Worm (Caenorhabditis elegans): ENCODE data around the gene exo-1.

Gene exo-1

DNA sequence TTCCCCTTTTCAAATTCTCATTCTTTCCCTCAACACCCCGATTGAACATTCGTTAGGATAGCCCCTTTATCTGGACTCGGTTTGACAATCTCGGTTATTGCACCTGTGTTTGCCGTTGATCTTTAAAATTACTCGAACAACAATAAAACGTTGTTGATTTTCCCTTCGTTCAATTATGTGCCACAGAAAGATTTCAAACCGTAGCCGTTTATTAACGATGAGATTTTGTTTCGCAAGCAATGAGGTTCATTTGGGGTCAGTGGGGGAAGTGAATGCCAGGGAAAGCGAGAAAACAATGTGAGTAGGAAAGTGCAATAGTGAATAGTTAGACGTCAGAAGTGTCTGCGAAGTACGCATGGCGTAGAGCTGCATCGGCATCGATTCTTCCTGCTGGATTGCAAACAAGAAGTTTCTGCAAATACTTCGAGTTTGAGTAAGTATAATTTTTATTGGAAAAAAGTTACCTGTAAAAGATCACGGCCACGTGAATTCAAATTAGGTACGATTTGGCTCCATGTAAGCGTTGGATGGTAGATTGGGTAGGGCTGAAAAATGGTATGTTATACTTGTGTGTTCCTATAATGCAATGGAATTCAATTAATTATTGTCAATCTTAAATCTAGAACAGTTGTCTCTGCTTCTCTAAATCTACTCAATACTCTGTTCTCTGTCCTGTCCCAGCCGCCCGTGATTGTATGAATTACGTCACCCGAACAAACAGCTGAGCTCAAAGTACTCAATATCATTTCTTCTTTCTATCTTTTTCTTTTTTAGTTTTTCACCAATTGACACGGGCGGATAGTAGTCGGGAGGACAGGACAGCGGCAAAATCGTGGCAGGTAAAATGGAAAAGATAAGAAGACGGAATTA is 41.4 kb downstream of the exo-1 start, which contains the start of gene kel-3 (continued):
- TF ChIP-seq dmd-6 (GFP tag; IDR thresholded peaks at IDR 0.05) = peak; percentile 88
- peak; percentile 88 for TF ChIP-seq mep-1 (tag; optimal IDR thresholded peaks at IDR 0.05)
- TF ChIP-seq fkh-10 (GFP tag; optimal IDR thresholded peaks at IDR 0.05) = no peak
- TF ChIP-seq ceh-82 (tag; optimal IDR thresholded peaks at IDR 0.05) = no peak
- peak; percentile 81 for TF ChIP-seq lin-1 (GFP tag; IDR thresholded peaks at IDR 0.05)
- peak; percentile 24 to 47 for TF ChIP-seq mdl-1 (tag; optimal IDR thresholded peaks at IDR 0.05)
- TF ChIP-seq nhr-76 (tag; optimal IDR thresholded peaks at IDR 0.05) = no peak
- TF ChIP-seq dmd-9 (GFP tag; IDR thresholded peaks at IDR 0.05) = peak; percentile 67
- no peak for TF ChIP-seq zag-1 (tag; optimal IDR thresholded peaks at IDR 0.05)
- peak; percentile 70 for TF ChIP-seq egl-43 (GFP tag; IDR thresholded peaks at IDR 0.05)
- no peak for TF ChIP-seq R02D3.7 (tag; optimal IDR thresholded peaks at IDR 0.05)
- TF ChIP-seq D1046.2 (GFP tag; IDR thresholded peaks at IDR 0.05) = peak; percentile 67; the same call in 1 of the 2 replicates
- TF ChIP-seq unc-62 (GFP tag; optimal IDR thresholded peaks at IDR 0.05 in 1 of 2) = peak in 1 of 2 experiments; percentile 91
- TF ChIP-seq unc-62 (tag; optimal IDR thresholded peaks at IDR 0.05) = no peak
- TF ChIP-seq snpc-1.2 (GFP tag; IDR thresholded peaks at IDR 0.05) = peak; percentile 72
- peak; percentile 30 for TF ChIP-seq zfp-2 (tag; optimal IDR thresholded peaks at IDR 0.05)
- TF ChIP-seq pqm-1 (tag; optimal IDR thresholded peaks at IDR 0.05) = peak; percentile 93
- no peak for TF ChIP-seq ZK337.2 (GFP tag; IDR thresholded peaks at IDR 0.05)
- TF ChIP-seq lin-15B (tag; optimal IDR thresholded peaks at IDR 0.05) = peak; percentile 11
- no peak; the same call in 1 of the 2 replicates for TF ChIP-seq nhr-41 (GFP tag; IDR thresholded peaks at IDR 0.05)
- peak; percentile 70 for TF ChIP-seq tra-1 (GFP tag; IDR thresholded peaks at IDR 0.05)
- peak; percentile 96 for TF ChIP-seq zfp-3 (GFP tag; conservative IDR thresholded peaks at IDR 0.05)
- TF ChIP-seq ceh-62 (tag; optimal IDR thresholded peaks at IDR 0.05) = no peak
- peak; percentile 89 for TF ChIP-seq unc-130 (GFP tag; optimal IDR thresholded peaks at IDR 0.05)
- peak; percentile 34; the same call in 1 of the 2 replicates for TF ChIP-seq daf-8 (GFP tag; IDR thresholded peaks at IDR 0.05)
- no peak for TF ChIP-seq mxl-2 (GFP tag; conservative IDR thresholded peaks at IDR 0.05)
- peak; percentile 69 for TF ChIP-seq nhr-10 (tag; optimal IDR thresholded peaks at IDR 0.05)
- peak; percentile 65 for TF ChIP-seq T20F7.1 (GFP tag; optimal IDR thresholded peaks at IDR 0.05)
- no peak for TF ChIP-seq tag-97 (GFP tag; IDR thresholded peaks at IDR 0.05)
- peak; percentile 76 for TF ChIP-seq F10B5.3 (tag; optimal IDR thresholded peaks at IDR 0.05)
- TF ChIP-seq ceh-44 (GFP tag; IDR thresholded peaks at IDR 0.05) = peak; percentile 6; the same call in 1 of the 2 replicates
- TF ChIP-seq arid-1 (GFP tag; conservative IDR thresholded peaks at IDR 0.05) = peak; percentile 86
- no peak for TF ChIP-seq F44E2.7 (GFP tag; IDR thresholded peaks at IDR 0.05)
- peak in 1 of 2 experiments; percentile 81; a peak in 2 of 4 replicates for TF ChIP-seq madf-5 (GFP tag; IDR thresholded peaks at IDR 0.05)
- TF ChIP-seq ztf-7 (tag; optimal IDR thresholded peaks at IDR 0.05) = no peak
- peak; percentile 67; the same call in 1 of the 2 replicates for TF ChIP-seq hmg-1.1 (GFP tag; IDR thresholded peaks at IDR 0.05)
- TF ChIP-seq Y5F2A.4 (GFP tag; optimal IDR thresholded peaks at IDR 0.05) = peak; percentile 78
- peak; percentile 92 for TF ChIP-seq F49E8.2 (tag; optimal IDR thresholded peaks at IDR 0.05; ENCODE audit: borderline replicate concordance)
- peak; percentile 90 for TF ChIP-seq nhr-102 (tag; optimal IDR thresholded peaks at IDR 0.05)
- TF ChIP-seq lim-7 (GFP tag; IDR thresholded peaks at IDR 0.05) = no peak; the same call in none of the 2 replicates
- TF ChIP-seq lin-13 (GFP tag; optimal IDR thresholded peaks at IDR 0.05) = peak; percentile 82
- peak; percentile 44 for TF ChIP-seq rbr-2 (tag; optimal IDR thresholded peaks at IDR 0.05)
- TF ChIP-seq set-16 (GFP tag; IDR thresholded peaks at IDR 0.05) = no peak
- peak; percentile 84 for TF ChIP-seq duxl-1 (tag; optimal IDR thresholded peaks at IDR 0.05; ENCODE audit: poor library complexity)
- TF ChIP-seq lin-38 (GFP tag; IDR thresholded peaks at IDR 0.05) = peak; percentile 80
- peak; percentile 85 for TF ChIP-seq Y48G9A.11 (GFP tag; IDR thresholded peaks at IDR 0.05)
- peak; percentile 70 for TF ChIP-seq mes-2 (tag; optimal IDR thresholded peaks at IDR 0.05; ENCODE audit: poor library complexity, severe bottlenecking)
- no peak for TF ChIP-seq unc-39 (tag; optimal IDR thresholded peaks at IDR 0.05)
- 0 out of 2 replicates have a peak, but pooled peaks have one; percentile 8 for TF ChIP-seq vab-7 (GFP tag; IDR thresholded peaks at IDR 0.05)

Measured in whole organism, L4 larva.